Worm (Caenorhabditis elegans) whole organism, young adult: Measurements from ENCODE around the gene C27D6.3.

Experiments
- C17E4.6 ChIP-seq: fragments of 200-800 bp; sonication (Bioruptor generic); IDR thresholded peaks from 2 replicates; pipeline ENCODE4 v1.3.6; 2022; ENCODE audit warnings: missing genetic modification reagents, missing genetic modification characterization, missing compliant biosample characterization
- ama-1 ChIP-seq, 3 experiments: fragments of 150-350 bp in 1 of 3; sonication (generic microtip) in 2 of 3; optimal IDR thresholded peaks; 2 replicates each; lab custom pipeline; 2014 to 2018; ENCODE audit warnings: missing biosample characterization in 2 of 3, missing genetic modification characterization in 2 of 3, missing genetic modification reagents in 2 of 3
- pha-4 ChIP-seq: fragments of 150-350 bp; sonication (generic microtip); optimal IDR thresholded peaks from 2 replicates; lab custom pipeline; 2014; ENCODE audit warnings: missing biosample characterization, missing genetic modification reagents, missing genetic modification characterization
- unc-62 ChIP-seq: fragments of 150-350 bp; optimal IDR thresholded peaks from 2 replicates; lab custom pipeline; 2014; ENCODE audit warnings: missing biosample characterization, missing genetic modification reagents, missing genetic modification characterization

DNA sequence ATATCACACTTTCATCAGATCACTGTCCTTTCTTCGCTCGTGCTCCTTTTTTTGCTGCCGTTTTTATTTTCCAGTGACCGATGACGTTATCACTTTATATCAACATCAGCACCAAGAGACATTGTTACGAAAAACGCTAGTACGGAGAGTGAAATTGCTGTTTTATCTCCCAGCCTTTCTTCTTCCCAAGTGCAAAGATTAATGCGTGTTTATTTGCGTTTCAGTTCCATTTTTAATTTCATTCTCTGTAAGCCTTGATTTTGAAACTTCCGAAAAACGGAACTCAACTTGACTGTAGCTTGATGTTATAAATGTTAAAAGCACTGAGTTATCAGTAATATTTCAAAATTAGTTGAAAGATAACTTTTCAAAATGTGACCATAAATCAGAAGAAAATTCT, 12.6 kb upstream of the C27D6.3 start:
- no peak for TF ChIP-seq pha-4 (tag; lab: Kevin White, UChicago)
- TF ChIP-seq C17E4.6 (GFP tag; lab: Robert Waterston, UW) = no peak
- TF ChIP-seq unc-62 (GFP tag; lab: Kevin White, UChicago) = no peak
- no peak for TF ChIP-seq ama-1 (optimal IDR thresholded peaks at IDR 0.05; lab: Kevin White, UChicago)
- no peak for TF ChIP-seq ama-1 (GFP tag; optimal IDR thresholded peaks at IDR 0.05; lab: Kevin White, UChicago)
